Fruit fly (Drosophila melanogaster): ENCODE data around the gene Sxl.

Gene Sxl

dm6 chrX:7117729-7118128 is 19.9 kb upstream of the Sxl start (continued):
- TF ChIP-seq BtbVII (GFP tag; optimal IDR thresholded peaks at IDR 0.05): peak; percentile 35
- peak; percentile 6 for TF ChIP-seq run (tag; optimal IDR thresholded peaks at IDR 0.05)
- TF ChIP-seq Atf-2 (GFP tag; optimal IDR thresholded peaks at IDR 0.05): no peak
- peak; percentile 37 for TF ChIP-seq Dad (GFP tag; optimal IDR thresholded peaks at IDR 0.05)
- no peak; the same call in 1 of the 2 replicates for TF ChIP-seq peb (GFP tag; IDR thresholded peaks at IDR 0.05)
- TF ChIP-seq sc (optimal IDR thresholded peaks at IDR 0.05): no peak
- no peak for TF ChIP-seq sc (GFP tag; optimal IDR thresholded peaks at IDR 0.05)
- TF ChIP-seq unpg (GFP tag; optimal IDR thresholded peaks at IDR 0.05): peak; percentile 77
- no peak for TF ChIP-seq YL-1 (GFP tag; optimal IDR thresholded peaks at IDR 0.05)
- peak; percentile 25 for TF ChIP-seq CG10431 (GFP tag; optimal IDR thresholded peaks at IDR 0.05)
- TF ChIP-seq CG1647 (GFP tag; optimal IDR thresholded peaks at IDR 0.05): peak; percentile 15
- peak; percentile 43 for TF ChIP-seq ewg (GFP tag; optimal IDR thresholded peaks at IDR 0.05)
- TF ChIP-seq pita (GFP tag; optimal IDR thresholded peaks at IDR 0.05): no peak
- TF ChIP-seq esg (GFP tag; conservative IDR thresholded peaks at IDR 0.05): peak; percentile 49; the same call in 1 of the 2 replicates
- peak; percentile 61 for TF ChIP-seq ATbp (GFP tag; optimal IDR thresholded peaks at IDR 0.05)
- no peak for TF ChIP-seq Dip2 (GFP tag; IDR thresholded peaks at IDR 0.05)
- 0 out of 3 replicates have a peak, but pooled peaks have one; percentile 41 for TF ChIP-seq Mrtf (GFP tag; IDR thresholded peaks at IDR 0.05)
- TF ChIP-seq CG30403 (GFP tag; optimal IDR thresholded peaks at IDR 0.05): peak; percentile 60
- 0 out of 2 replicates have a peak, but pooled peaks have one; percentile 11 for TF ChIP-seq Scr (GFP tag; IDR thresholded peaks at IDR 0.05; ENCODE audit: partially characterized antibody)
- TF ChIP-seq CG10959 (GFP tag; IDR thresholded peaks at IDR 0.05): peak; percentile 72
- 0 out of 2 replicates have a peak, but pooled peaks have one; percentile 22 for TF ChIP-seq sens-2 (GFP tag; IDR thresholded peaks at IDR 0.05)
- no peak for TF ChIP-seq GATAe (GFP tag; conservative IDR thresholded peaks at IDR 0.05)
- no peak for TF ChIP-seq HLH54F (GFP tag; optimal IDR thresholded peaks at IDR 0.05)
- TF ChIP-seq bcd (GFP tag; optimal IDR thresholded peaks at IDR 0.05): peak; percentile 54
- TF ChIP-seq sd (tag; optimal IDR thresholded peaks at IDR 0.05): no peak
- peak; percentile 36; the same call in 1 of the 2 replicates for TF ChIP-seq CG8765 (GFP tag; IDR thresholded peaks at IDR 0.05)
- no peak for TF ChIP-seq CG8944 (GFP tag; optimal IDR thresholded peaks at IDR 0.05)
- no peak for TF ChIP-seq prd (optimal IDR thresholded peaks at IDR 0.05)
- peak; percentile 88 for TF ChIP-seq prd (GFP tag; IDR thresholded peaks at IDR 0.05)
- TF ChIP-seq CG9817 (tag; optimal IDR thresholded peaks at IDR 0.05): peak; percentile 57
- peak; percentile 73 for TF ChIP-seq fd102C (GFP tag; optimal IDR thresholded peaks at IDR 0.05)
- TF ChIP-seq corto (GFP tag; optimal IDR thresholded peaks at IDR 0.05): no peak
- no peak for TF ChIP-seq Sry-δ (GFP tag; optimal IDR thresholded peaks at IDR 0.05)
- peak; percentile 71 for TF ChIP-seq CG4404 (GFP tag; IDR thresholded peaks at IDR 0.05)
- TF ChIP-seq CG8359 (GFP tag; optimal IDR thresholded peaks at IDR 0.05; ENCODE audit: borderline replicate concordance): peak; percentile 26
- peak; percentile 17 for TF ChIP-seq D19B (GFP tag; optimal IDR thresholded peaks at IDR 0.05)
- peak; percentile 74 for TF ChIP-seq CG12769 (tag; optimal IDR thresholded peaks at IDR 0.05)
- no peak for TF ChIP-seq jing (GFP tag; optimal IDR thresholded peaks at IDR 0.05)
- peak; percentile 50 for TF ChIP-seq CG5180 (GFP tag; optimal IDR thresholded peaks at IDR 0.05)
- TF ChIP-seq stwl (tag; optimal IDR thresholded peaks at IDR 0.05): peak; percentile 11
- TF ChIP-seq CG9215 (GFP tag; IDR thresholded peaks at IDR 0.05): no peak
- peak; percentile 69 for TF ChIP-seq ac (GFP tag; optimal IDR thresholded peaks at IDR 0.05)
- peak in 1 of 2 experiments; percentile 62 for TF ChIP-seq chif (GFP tag; optimal IDR thresholded peaks at IDR 0.05)
- no peak for TF ChIP-seq Hr39 (optimal IDR thresholded peaks at IDR 0.05)
- TF ChIP-seq CG2712 (tag; optimal IDR thresholded peaks at IDR 0.05): peak; percentile 81
- peak; percentile 34; the same call in 1 of the 2 replicates for TF ChIP-seq Gsc (GFP tag; IDR thresholded peaks at IDR 0.05)
- TF ChIP-seq kni (GFP tag; optimal IDR thresholded peaks at IDR 0.05): no peak
- TF ChIP-seq yki (optimal IDR thresholded peaks at IDR 0.05): no peak
- TF ChIP-seq Fer3 (tag; optimal IDR thresholded peaks at IDR 0.05): peak; percentile 54
- TF ChIP-seq CG11398 (GFP tag; optimal IDR thresholded peaks at IDR 0.05): no peak
- TF ChIP-seq dati (GFP tag; IDR thresholded peaks at IDR 0.05): no peak
- no peak for TF ChIP-seq Neu2 (GFP tag; optimal IDR thresholded peaks at IDR 0.05; ENCODE audit: borderline replicate concordance)
